Worm (Caenorhabditis elegans): ENCODE data around the gene F54D11.4.
"Not testable (repeated sequence)": the region's sequence is repeated elsewhere in the genome, so short reads cannot be mapped to it uniquely, and the experiment has no call there.

Gene F54D11.4

DNA sequence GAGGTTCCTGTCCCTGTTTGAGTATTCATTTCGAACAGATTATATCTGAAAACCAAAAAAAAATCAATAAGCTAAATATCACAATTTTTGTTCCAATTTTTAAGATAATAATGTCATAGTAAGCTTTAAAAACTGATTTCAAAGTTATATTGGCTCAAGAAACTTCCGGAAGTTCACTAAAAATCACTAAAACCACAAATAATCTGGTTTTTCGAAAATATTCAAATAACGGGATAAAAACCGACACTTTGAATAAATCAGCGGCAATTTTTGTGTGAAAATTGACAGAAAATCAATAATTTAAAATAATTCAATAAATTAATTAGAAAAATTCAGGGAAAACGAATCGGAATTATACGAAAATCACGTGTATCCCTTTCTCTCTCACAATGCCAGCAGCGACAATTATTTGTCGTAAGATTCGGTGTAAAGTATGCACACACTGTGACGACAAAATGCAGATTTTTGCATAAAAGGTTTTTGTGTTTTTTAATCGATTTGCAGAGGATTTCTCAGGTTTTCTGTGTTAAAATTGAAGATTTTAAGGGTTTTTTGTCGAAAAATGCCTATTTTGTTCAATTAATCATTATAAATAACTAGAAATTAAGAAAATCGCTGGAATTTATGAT is 45.8 kb upstream of the F54D11.4 start, which contains the start of gene sut-2:
Gene sut-2 (minus strand): TSS at position 51 of the 629 bp plus-strand sequence.
- TF ChIP-seq K09A11.1 (tag; optimal IDR thresholded peaks at IDR 0.05; ENCODE audit: insufficient read depth) (no peak), nfya-1 (tag; optimal IDR thresholded peaks at IDR 0.05) (peak; percentile 21), zip-5 (tag; optimal IDR thresholded peaks at IDR 0.05) (no peak), tbx-7 (tag; optimal IDR thresholded peaks at IDR 0.05) (no peak), ceh-48 (tag; optimal IDR thresholded peaks at IDR 0.05) (peak; percentile 37), hlh-30 (tag; optimal IDR thresholded peaks at IDR 0.05; ENCODE audit: insufficient read depth) (peak; percentile 31), unc-42 (tag; optimal IDR thresholded peaks at IDR 0.05) (peak; percentile 26), ceh-34 (tag; optimal IDR thresholded peaks at IDR 0.05) (no peak), rnt-1 (tag; optimal IDR thresholded peaks at IDR 0.05) (no peak), hlh-15 (tag; optimal IDR thresholded peaks at IDR 0.05) (no peak)

DNA sequence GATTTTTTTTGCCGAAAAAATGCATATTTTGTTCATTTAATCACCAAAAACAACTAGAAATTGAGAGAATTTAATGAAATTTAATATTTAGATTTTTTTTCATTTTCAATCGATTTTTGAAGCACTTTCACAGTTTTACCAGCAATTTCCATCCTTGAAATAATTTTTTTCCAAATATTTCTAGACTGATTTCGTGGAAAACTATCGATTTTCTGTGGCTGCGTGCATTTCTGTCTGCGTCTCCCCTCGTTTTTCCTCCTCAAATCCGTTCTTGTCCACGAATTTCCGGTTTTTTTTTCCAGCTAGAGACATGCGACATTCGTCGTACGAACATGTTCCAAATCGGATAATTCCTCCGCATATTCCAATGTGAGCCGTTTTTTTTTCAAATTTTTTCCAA is 45.1 kb upstream of the F54D11.4 start, which contains the start of gene Y61A9LA.3:
Gene Y61A9LA.3 (plus strand): TSS at position 301 of the 400 bp plus-strand sequence.
- no peak for TF ChIP-seq Y22D7AL.16 (tag; optimal IDR thresholded peaks at IDR 0.05)
- TF ChIP-seq ahr-1 (tag; optimal IDR thresholded peaks at IDR 0.05), result no peak
- no peak for TF ChIP-seq ceh-45 (GFP tag; IDR thresholded peaks at IDR 0.05)
- TF ChIP-seq unc-55 (GFP tag; optimal IDR thresholded peaks at IDR 0.05), result no peak
- TF ChIP-seq ceh-48 (tag; optimal IDR thresholded peaks at IDR 0.05), result no peak
- TF ChIP-seq odd-2 (tag; optimal IDR thresholded peaks at IDR 0.05), result no peak
- no peak for TF ChIP-seq sox-4 (tag; optimal IDR thresholded peaks at IDR 0.05)
- no peak for TF ChIP-seq K09A11.1 (tag; optimal IDR thresholded peaks at IDR 0.05; ENCODE audit: insufficient read depth)
- TF ChIP-seq lin-11 (tag; optimal IDR thresholded peaks at IDR 0.05), result no peak
- no peak for TF ChIP-seq nhr-11 (tag; optimal IDR thresholded peaks at IDR 0.05)
- no peak for TF ChIP-seq pha-2 (tag; optimal IDR thresholded peaks at IDR 0.05)

ce11 chrV:4571997-4572396 is 44.0 kb upstream of the F54D11.4 start:
- TF ChIP-seq nfya-1 (tag; optimal IDR thresholded peaks at IDR 0.05) (peak; percentile 98), ceh-48 (tag; optimal IDR thresholded peaks at IDR 0.05) (no peak)

DNA sequence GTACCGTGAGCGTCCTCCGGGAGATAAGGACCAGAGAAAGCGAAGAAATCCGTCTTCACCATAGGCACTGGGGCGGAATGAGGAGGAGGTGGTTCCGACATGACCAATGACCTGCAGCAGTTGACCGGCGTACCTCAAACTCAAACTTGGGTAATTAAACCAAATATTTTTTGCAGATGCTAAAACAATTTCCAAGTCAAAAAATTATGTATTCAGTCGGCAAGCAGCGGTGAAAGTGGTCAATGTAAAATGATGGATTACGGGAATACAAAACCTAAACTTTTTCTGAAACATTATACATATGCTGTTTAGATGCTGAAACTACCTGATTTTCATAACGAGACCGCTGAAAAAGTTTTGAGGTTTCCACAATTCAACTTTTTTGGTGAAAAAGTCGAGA is 42.1 kb upstream of the F54D11.4 start, which contains the start of gene hpo-39:
Gene hpo-39 (minus strand): TSS at position 101 of the 400 bp plus-strand sequence.
- not testable (repeated sequence) for TF ChIP-seq dve-1, ref-2, fax-1 (tag; optimal IDR thresholded peaks at IDR 0.05)

- no peak for TF ChIP-seq pag-3 (tag; optimal IDR thresholded peaks at IDR 0.05; ENCODE audit: borderline replicate concordance)
- peak; percentile 92 for TF ChIP-seq nfya-1 (tag; optimal IDR thresholded peaks at IDR 0.05)
- TF ChIP-seq madf-2 (tag; optimal IDR thresholded peaks at IDR 0.05), result no peak
Measured at ce11 chrV:4575458-4575857, 40.5 kb upstream of the F54D11.4 start.

ce11 chrV:4580594-4580993 is 35.4 kb upstream of the F54D11.4 start:
- TF ChIP-seq ceh-22 (tag; optimal IDR thresholded peaks at IDR 0.05) (no peak), elt-2 (tag; optimal IDR thresholded peaks at IDR 0.05) (no peak), npax-4 (tag; optimal IDR thresholded peaks at IDR 0.05) (no peak), F13H6.1 (tag; optimal IDR thresholded peaks at IDR 0.05) (no peak), hlh-15 (tag; optimal IDR thresholded peaks at IDR 0.05) (no peak), elt-4 (tag; optimal IDR thresholded peaks at IDR 0.05) (no peak), ama-1 (optimal IDR thresholded peaks at IDR 0.05) (no peak), tbx-7 (tag; optimal IDR thresholded peaks at IDR 0.05) (no peak), dve-1 (tag; optimal IDR thresholded peaks at IDR 0.05) (no peak), sdc-2 (tag; optimal IDR thresholded peaks at IDR 0.05) (no peak), ceh-2 (tag; optimal IDR thresholded peaks at IDR 0.05) (no peak), hlh-13 (GFP tag; optimal IDR thresholded peaks at IDR 0.05) (no peak), rnt-1 (tag; optimal IDR thresholded peaks at IDR 0.05) (no peak), syd-9 (tag; optimal IDR thresholded peaks at IDR 0.05) (no peak), T23F11.4 (GFP tag; optimal IDR thresholded peaks at IDR 0.05) (no peak), odd-2 (tag; optimal IDR thresholded peaks at IDR 0.05) (no peak)

All from whole organism, late embryonic.